Worm (Caenorhabditis elegans): ENCODE measurements around the gene C06G3.8.
A peak's percentile ranks its signal among the peaks of the same experiment; 100 is the strongest.

- TF ChIP-seq him-1 (tag; optimal IDR thresholded peaks at IDR 0.05) = no peak
- TF ChIP-seq W03F9.2 (tag; optimal IDR thresholded peaks at IDR 0.05) = peak; percentile 55
- no peak for TF ChIP-seq dao-5 (tag; optimal IDR thresholded peaks at IDR 0.05)
Observed at ce11 chrIV:7023004-7023403, 9.4 kb downstream of the C06G3.8 start.
